Fruit fly (Drosophila melanogaster) whole organism, prepupa: ENCODE results near the gene CG43915.

Experiments
- Blimp-1 ChIP-seq: fragments of 200-800 bp; sonication (Bioruptor generic); optimal IDR thresholded peaks from 3 replicates; lab custom pipeline; 2017; ENCODE audit warnings: missing biosample characterization, missing genetic modification characterization, mild to moderate bottlenecking, moderate library complexity, missing genetic modification reagents
- CG11294 ChIP-seq: fragments of 200-800 bp; sonication (Bioruptor generic); IDR thresholded peaks from 2 replicates; pipeline ENCODE4 v1.3.6; 2022; ENCODE audit warnings: missing biosample characterization, missing genetic modification characterization
- CG11762 ChIP-seq: fragments of 200-800 bp; sonication (Bioruptor generic); optimal IDR thresholded peaks from 3 replicates; lab custom pipeline; 2016; ENCODE audit warnings: missing biosample characterization, missing genetic modification characterization; ENCODE audit not compliant: insufficient read depth
- CG15336 ChIP-seq: fragments of 200-800 bp; sonication (Bioruptor generic); IDR thresholded peaks from 2 replicates; pipeline ENCODE4 v1.3.6; 2022; ENCODE audit warnings: missing biosample characterization, missing genetic modification characterization
- CG3032 ChIP-seq: fragments of 200-800 bp; optimal IDR thresholded peaks from 2 replicates; lab custom pipeline; 2019; ENCODE audit warnings: missing biosample characterization, mild to moderate bottlenecking, missing genetic modification characterization, moderate library complexity
- CG3919 ChIP-seq: fragments of 200-800 bp; sonication (Bioruptor generic); optimal IDR thresholded peaks from 3 replicates; lab custom pipeline; 2016; ENCODE audit warnings: missing biosample characterization, missing genetic modification characterization
- CG6163 ChIP-seq: fragments of 200-800 bp; sonication (Bioruptor generic); IDR thresholded peaks from 3 replicates; pipeline ENCODE4 v1.3.6; 2022; ENCODE audit warnings: missing biosample characterization, missing genetic modification characterization
- CG6276 ChIP-seq: fragments of 200-800 bp; sonication (Bioruptor generic); optimal IDR thresholded peaks from 2 replicates; lab custom pipeline; 2017; ENCODE audit warnings: missing biosample characterization, mild to moderate bottlenecking, missing genetic modification characterization
- CG8119 ChIP-seq: fragments of 200-800 bp; sonication (Bioruptor generic); IDR thresholded peaks from 3 replicates; pipeline ENCODE4 v1.3.6; 2022; ENCODE audit warnings: missing biosample characterization, missing genetic modification characterization
- CG9139 ChIP-seq: fragments of 200-800 bp; sonication (Bioruptor generic); optimal IDR thresholded peaks from 3 replicates; lab custom pipeline; 2017; ENCODE audit warnings: missing biosample characterization, mild to moderate bottlenecking, missing genetic modification characterization
- Eip78C ChIP-seq: fragments of 200-800 bp; sonication (Bioruptor generic); peaks from one replicate; lab custom pipeline; 2016; ENCODE audit warnings: missing biosample characterization, missing genetic modification characterization
- Eip93F ChIP-seq: fragments of 200-800 bp; sonication (Bioruptor generic); optimal IDR thresholded peaks from 2 replicates; lab custom pipeline; 2016; ENCODE audit warnings: missing biosample characterization, mild to moderate bottlenecking, missing genetic modification characterization
- Ets21C ChIP-seq: fragments of 200-800 bp; sonication (Bioruptor generic); optimal IDR thresholded peaks from 3 replicates; lab custom pipeline; 2016; ENCODE audit warnings: missing biosample characterization, missing genetic modification characterization
- Hr39 ChIP-seq: fragments of 200-800 bp; sonication (Bioruptor generic); optimal IDR thresholded peaks from 2 replicates; lab custom pipeline; 2016; ENCODE audit warnings: missing biosample characterization, missing genetic modification characterization
- Lpt ChIP-seq: fragments of 200-800 bp; sonication (Bioruptor generic); optimal IDR thresholded peaks from 3 replicates; lab custom pipeline; 2016; ENCODE audit warnings: missing biosample characterization, missing genetic modification characterization
- Smox ChIP-seq: fragments of 200-800 bp; sonication (Bioruptor generic); optimal IDR thresholded peaks from 3 replicates; lab custom pipeline; 2016; ENCODE audit warnings: missing biosample characterization, missing genetic modification characterization
- Sox15 ChIP-seq: fragments of 200-800 bp; sonication (Bioruptor generic); optimal IDR thresholded peaks from 3 replicates; lab custom pipeline; 2016; ENCODE audit warnings: missing biosample characterization, missing genetic modification characterization
- acj6 ChIP-seq: fragments of 200-800 bp; sonication (Bioruptor generic); optimal IDR thresholded peaks from 3 replicates; lab custom pipeline; 2016; ENCODE audit warnings: missing biosample characterization, missing genetic modification characterization
- eg ChIP-seq: fragments of 200-800 bp; sonication (Bioruptor generic); IDR thresholded peaks from 3 replicates; pipeline ENCODE4 v1.3.6; 2022; ENCODE audit warnings: missing biosample characterization, missing genetic modification characterization
- fd59A ChIP-seq: fragments of 200-800 bp; sonication (Bioruptor generic); optimal IDR thresholded peaks from 2 replicates; lab custom pipeline; 2017; ENCODE audit warnings: missing biosample characterization, mild to moderate bottlenecking, missing genetic modification characterization, missing genetic modification reagents
- fd85E ChIP-seq: fragments of 200-800 bp; sonication (Bioruptor generic); optimal IDR thresholded peaks from 3 replicates; lab custom pipeline; 2016; ENCODE audit warnings: missing biosample characterization, missing genetic modification characterization
- fkh ChIP-seq: fragments of 200-800 bp; sonication (Bioruptor generic); optimal IDR thresholded peaks from 3 replicates; lab custom pipeline; 2017; ENCODE audit warnings: missing biosample characterization, mild to moderate bottlenecking, missing genetic modification characterization, moderate library complexity
- salr ChIP-seq, 2 experiments: fragments of 200-800 bp; sonication (Bioruptor generic); optimal IDR thresholded peaks; 3 replicates each; lab custom pipeline; 2016 to 2018; ENCODE audit warnings: missing biosample characterization in 2 of 2, missing genetic modification characterization in 2 of 2, mild to moderate bottlenecking in 1 of 2
- spab ChIP-seq: fragments of 200-800 bp; sonication (Bioruptor generic); optimal IDR thresholded peaks from 2 replicates; lab custom pipeline; 2017; ENCODE audit warnings: missing biosample characterization, mild to moderate bottlenecking, missing genetic modification characterization, missing genetic modification reagents
- svp ChIP-seq: fragments of 200-800 bp; sonication (Bioruptor generic); peaks from one replicate; lab custom pipeline; 2016; ENCODE audit warnings: missing biosample characterization, missing genetic modification characterization
- vri ChIP-seq: fragments of 200-800 bp; sonication (Bioruptor generic); optimal IDR thresholded peaks from 3 replicates; lab custom pipeline; 2016; ENCODE audit warnings: missing biosample characterization, mild to moderate bottlenecking, missing genetic modification characterization

Gene CG43915

dm6 chr3L:3928205-3928942 lies 44.3 kb upstream of the CG43915 start (continued):
- peak; percentile 53 for TF ChIP-seq Lpt (GFP tag; lab: Kevin White, UChicago)
- TF ChIP-seq CG9139 (GFP tag; lab: Kevin White, UChicago), result no peak
- peak; percentile 81 for TF ChIP-seq Ets21C
- peak; percentile 86 for TF ChIP-seq Sox15 (GFP tag; lab: Kevin White, UChicago)
- peak; percentile 87 for TF ChIP-seq acj6 (GFP tag; lab: Kevin White, UChicago)
- TF ChIP-seq Smox (GFP tag; lab: Kevin White, UChicago), result peak; percentile 90
- TF ChIP-seq CG3032 (tag; lab: Kevin White, UChicago), result no peak
- TF ChIP-seq CG15336 (GFP tag; lab: Robert Waterston, UW), result peak; percentile 78
- TF ChIP-seq spab (GFP tag; lab: Kevin White, UChicago), result peak; percentile 27
- TF ChIP-seq svp (GFP tag; lab: Kevin White, UChicago), result peak; percentile 96
- TF ChIP-seq, all 60 proteins: peak for 55

dm6 chr3L:3928943-3929785 lies 43.5 kb upstream of the CG43915 start:
- TF ChIP-seq Sox15 (GFP tag; lab: Kevin White, UChicago), result no peak
- TF ChIP-seq Eip78C (GFP tag; lab: Kevin White, UChicago), result peak; percentile 24
- TF ChIP-seq vri (GFP tag; lab: Kevin White, UChicago), result peak; percentile 85
- TF ChIP-seq, all 60 proteins: peak for 2

dm6 chr3L:3929968-3930767 lies 42.5 kb upstream of the CG43915 start:
- peak; percentile 13 for TF ChIP-seq svp (GFP tag; lab: Kevin White, UChicago)
- no peak for TF ChIP-seq CG8119 (GFP tag; lab: Robert Waterston, UW)
- peak; percentile 38 for TF ChIP-seq vri (GFP tag; lab: Kevin White, UChicago)

- TF ChIP-seq CG8119 (GFP tag; lab: Robert Waterston, UW) (peak; percentile 14; the same call in 1 of the 3 replicates), fd59A (GFP tag; lab: Kevin White, UChicago) (no peak), CG15336 (GFP tag; lab: Robert Waterston, UW) (no peak), fkh (peak; percentile 45)
These were observed 41.8 kb upstream of the CG43915 start for dm6 chr3L:3930930-3931329.

dm6 chr3L:3931778-3932177 lies 40.9 kb upstream of the CG43915 start:
- TF ChIP-seq CG3919 (GFP tag; lab: Kevin White, UChicago) (no peak), acj6 (GFP tag; lab: Kevin White, UChicago) (no peak), CG8119 (GFP tag; lab: Robert Waterston, UW) (no peak), fkh (peak; percentile 51)

- TF ChIP-seq Eip78C (GFP tag; lab: Kevin White, UChicago) (peak; percentile 69), fkh (peak; percentile 80), Hr39 (GFP tag; lab: Kevin White, UChicago) (no peak), CG11762 (GFP tag; lab: Kevin White, UChicago) (no peak)
These were observed 39.9 kb upstream of the CG43915 start for dm6 chr3L:3932742-3933289.

dm6 chr3L:3933599-3933998 lies 39.1 kb upstream of the CG43915 start:
- TF ChIP-seq salr (GFP tag; optimal IDR thresholded peaks at IDR 0.05; lab: Kevin White, UChicago) (no peak), eg (GFP tag; lab: Robert Waterston, UW) (peak; percentile 86), fd85E (no peak), Eip93F (GFP tag; lab: Kevin White, UChicago) (peak; percentile 38), Eip78C (GFP tag; lab: Kevin White, UChicago) (peak; percentile 38), CG6276 (GFP tag; lab: Kevin White, UChicago) (peak; percentile 44), Blimp-1 (peak; percentile 4), CG11294 (GFP tag; lab: Robert Waterston, UW) (no peak), CG15336 (GFP tag; lab: Robert Waterston, UW) (peak; percentile 75), CG6163 (peak; percentile 69), CG8119 (GFP tag; lab: Robert Waterston, UW) (peak; percentile 74)
